Worm (Caenorhabditis elegans): Measurements from ENCODE around the gene try-11.

The try-11 gene

DNA sequence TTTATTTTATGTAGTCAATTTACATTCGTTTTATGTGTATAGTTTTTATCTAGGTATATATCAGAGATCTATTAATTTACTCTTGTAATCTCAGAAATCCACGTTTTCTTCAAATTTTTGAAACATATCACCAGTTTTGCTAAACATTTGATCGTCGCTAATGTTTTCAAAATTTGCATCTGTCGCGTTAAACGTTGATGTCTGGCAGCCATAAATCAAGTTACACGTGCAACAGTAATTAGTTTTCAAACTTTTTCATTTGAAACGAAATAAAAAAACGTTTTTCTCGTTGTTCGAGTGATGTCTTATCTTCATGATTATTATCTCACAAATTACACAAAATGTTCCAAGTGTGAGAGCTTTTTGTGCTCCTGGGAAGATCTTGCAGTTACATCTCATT is 45.9 kb downstream of the try-11 start, which contains the start of gene srh-79:
TSS of gene srh-79 (plus strand) at position 301 of the 400 bp plus-strand sequence.
- TF ChIP-seq unc-62 (GFP tag; optimal IDR thresholded peaks at IDR 0.05) = no peak
- TF ChIP-seq ets-5 (GFP tag; IDR thresholded peaks at IDR 0.05) = no peak
- no peak for TF ChIP-seq ceh-90 (tag; optimal IDR thresholded peaks at IDR 0.05)
- no peak for TF ChIP-seq mep-1 (tag; optimal IDR thresholded peaks at IDR 0.05)
- no peak for TF ChIP-seq Y116A8C.19 (tag; optimal IDR thresholded peaks at IDR 0.05; ENCODE audit: borderline replicate concordance)
- no peak for TF ChIP-seq nhr-237 (tag; optimal IDR thresholded peaks at IDR 0.05)
- TF ChIP-seq mdl-1 (tag; optimal IDR thresholded peaks at IDR 0.05) = no peak

DNA sequence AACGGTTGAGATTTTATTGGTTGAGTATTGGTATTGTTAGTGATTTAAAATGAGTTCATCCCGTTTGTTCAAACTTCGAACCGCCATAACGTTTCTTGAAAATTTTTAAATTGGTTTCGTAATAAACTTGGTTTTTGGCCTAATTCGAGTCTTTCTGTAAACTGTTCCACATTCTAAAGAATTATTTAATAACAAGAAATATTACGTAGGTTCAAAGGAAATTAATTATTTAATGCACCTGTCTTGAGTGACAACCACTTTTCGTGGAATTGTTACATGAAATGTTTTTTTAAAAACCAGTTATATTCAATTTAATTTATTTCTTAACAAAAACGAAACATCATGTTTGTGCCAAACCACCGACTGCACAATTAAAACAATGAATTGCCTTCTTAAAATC is 49.7 kb downstream of the try-11 start:
- TF ChIP-seq hlh-4 (tag; optimal IDR thresholded peaks at IDR 0.05) (peak; percentile 96), nhr-47 (tag; optimal IDR thresholded peaks at IDR 0.05) (peak; percentile 25), zip-4 (GFP tag; optimal IDR thresholded peaks at IDR 0.05) (no peak), nhr-71 (tag; optimal IDR thresholded peaks at IDR 0.05) (peak; percentile 40)

Data from whole organism, L1 larva.